Worm (Caenorhabditis elegans) whole organism, L3 larva: ENCODE measurements around the gene nhr-185.

ENCODE experiments used
- egl-27 ChIP-seq: sonication (generic microtip); optimal IDR thresholded peaks from 4 replicates; lab custom pipeline; 2017; ENCODE audit warnings: missing biosample characterization, missing genetic modification reagents, missing genetic modification characterization
- elt-3 ChIP-seq, 3 experiments: fragments of 150-350 bp in 1 of 3; sonication (generic microtip) in 2 of 3; optimal IDR thresholded peaks; 2 replicates in 2 of 3; 4 replicates in 1 of 3; lab custom pipeline; 2014 to 2017; ENCODE audit warnings: missing biosample characterization in 3 of 3, missing genetic modification characterization in 3 of 3
- fkh-10 ChIP-seq: sonication (generic microtip); optimal IDR thresholded peaks from 2 replicates; lab custom pipeline; 2017; ENCODE audit warnings: missing biosample characterization, missing genetic modification reagents, missing genetic modification characterization
- nfya-1 ChIP-seq: sonication (generic microtip); optimal IDR thresholded peaks from 2 replicates; lab custom pipeline; 2017; ENCODE audit warnings: missing genetic modification characterization, mild to moderate bottlenecking, missing compliant biosample characterization, antibody characterized with exemption, moderate library complexity; ENCODE audit not compliant: insufficient read depth
- nhr-12 ChIP-seq: fragments of 150-350 bp; optimal IDR thresholded peaks from 2 replicates; lab custom pipeline; 2014; ENCODE audit warnings: missing biosample characterization, missing genetic modification characterization
- nhr-237 ChIP-seq: fragments of 150-350 bp; optimal IDR thresholded peaks from 2 replicates; lab custom pipeline; 2014; ENCODE audit warnings: missing biosample characterization, missing genetic modification characterization
- sea-2 ChIP-seq: fragments of 150-350 bp; sonication (generic microtip); optimal IDR thresholded peaks from 4 replicates; lab custom pipeline; 2014; ENCODE audit warnings: missing biosample characterization, missing genetic modification reagents, missing genetic modification characterization
- unc-39 ChIP-seq: sonication (generic microtip); optimal IDR thresholded peaks from 4 replicates; lab custom pipeline; 2017; ENCODE audit warnings: missing biosample characterization, missing genetic modification characterization
- unc-62 ChIP-seq: fragments of 150-350 bp; sonication (generic microtip); optimal IDR thresholded peaks from 4 replicates; lab custom pipeline; 2014; ENCODE audit warnings: missing biosample characterization, missing genetic modification reagents, missing genetic modification characterization
- zag-1 ChIP-seq: fragments of 150-350 bp; optimal IDR thresholded peaks from 2 replicates; lab custom pipeline; 2014; ENCODE audit warnings: missing biosample characterization, missing genetic modification characterization

- TF ChIP-seq unc-62 (GFP tag; lab: Kevin White, UChicago): no peak
- no peak for TF ChIP-seq nhr-237
- no peak for TF ChIP-seq nhr-12
- no peak for TF ChIP-seq unc-39 (tag; lab: Kevin White, UChicago)
- no peak for TF ChIP-seq zag-1 (tag; lab: Kevin White, UChicago)
- no peak for TF ChIP-seq elt-3 (tag; optimal IDR thresholded peaks at IDR 0.05; lab: Kevin White, UChicago)
- no peak for TF ChIP-seq sea-2 (GFP tag; lab: Kevin White, UChicago)
- TF ChIP-seq fkh-10 (GFP tag; lab: Kevin White, UChicago): no peak
- no peak for TF ChIP-seq egl-27 (tag; lab: Kevin White, UChicago)
- no peak for TF ChIP-seq nfya-1 (tag; lab: Kevin White, UChicago)
Observed at ce11 chrV:3874102-3874744, 27.1 kb upstream of the nhr-185 start, which contains the start of gene nhr-158.
